Fruit fly (Drosophila melanogaster) whole organism, wandering third instar larva: ENCODE results near the gene dsh.
A peak's percentile ranks its signal among the peaks of the same experiment; 100 is the strongest.

Source experiments
- CrebA ChIP-seq: fragments of 200-800 bp; sonication (Bioruptor generic); optimal IDR thresholded peaks from 2 replicates; lab custom pipeline; 2016; ENCODE audit warnings: missing biosample characterization, mild to moderate bottlenecking, missing genetic modification characterization, borderline replicate concordance
- Hr78 ChIP-seq: fragments of >200 bp; optimal IDR thresholded peaks from 2 replicates; lab custom pipeline; 2017; ENCODE audit warnings: missing biosample characterization, missing genetic modification characterization
- Myc ChIP-seq: fragments of >200 bp; optimal IDR thresholded peaks from 2 replicates; lab custom pipeline; 2017
- br ChIP-seq: fragments of 200-800 bp; sonication (Bioruptor generic); optimal IDR thresholded peaks from 2 replicates; lab custom pipeline; 2016; ENCODE audit warnings: missing biosample characterization, missing genetic modification characterization
- psq ChIP-seq: fragments of 200-800 bp; sonication (Bioruptor generic); optimal IDR thresholded peaks from 3 replicates; lab custom pipeline; 2017; ENCODE audit warnings: missing biosample characterization, mild to moderate bottlenecking, missing genetic modification characterization, moderate library complexity
- usp ChIP-seq: fragments of >200 bp; optimal IDR thresholded peaks from 2 replicates; lab custom pipeline; 2017; ENCODE audit warnings: missing biosample characterization, missing genetic modification characterization
- woc ChIP-seq: sonication (Bioruptor generic); optimal IDR thresholded peaks from 2 replicates; lab custom pipeline; 2016; ENCODE audit warnings: missing biosample characterization, mild to moderate bottlenecking, missing genetic modification characterization

DNA sequence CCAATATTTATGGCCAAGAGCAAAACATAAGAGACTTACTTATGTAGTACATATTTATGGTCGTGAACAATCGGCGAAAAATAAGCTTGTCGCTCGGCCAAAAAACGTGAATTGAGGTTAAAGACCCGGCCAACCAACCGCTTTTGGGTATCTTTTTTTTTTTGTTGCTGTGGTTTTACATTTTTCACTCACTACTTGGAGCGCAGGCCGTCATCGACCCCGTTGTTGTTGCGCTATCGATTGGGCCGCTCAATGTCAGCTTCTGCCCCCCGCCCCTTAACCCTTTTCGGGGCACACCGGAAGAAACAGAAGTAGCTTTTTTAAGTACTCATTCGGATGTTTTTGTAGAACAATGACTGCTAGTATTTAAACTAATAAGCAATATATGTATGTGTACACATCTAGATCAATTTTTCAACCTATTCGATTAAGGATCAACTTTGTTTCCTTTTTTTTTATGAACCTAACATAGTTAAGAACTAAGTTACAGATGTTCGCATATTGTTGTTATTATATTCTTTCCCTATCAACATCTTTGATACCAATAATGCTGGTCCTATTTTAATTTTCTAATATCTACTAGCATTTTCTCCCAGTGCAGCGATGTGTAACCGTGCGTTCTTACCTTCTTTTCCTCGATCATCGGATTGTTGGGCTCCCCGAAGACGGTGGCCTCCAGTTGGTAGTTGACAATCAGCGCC, 17.5 kb upstream of the dsh start:
- TF ChIP-seq CrebA (GFP tag; lab: Kevin White, UChicago), result no peak
- TF ChIP-seq psq (GFP tag; lab: Kevin White, UChicago), result peak; percentile 48
- no peak for TF ChIP-seq Myc
- no peak for TF ChIP-seq usp (GFP tag; lab: Kevin White, UChicago)
- no peak for TF ChIP-seq Hr78 (GFP tag; lab: Kevin White, UChicago)
- peak; percentile 54 for TF ChIP-seq woc (GFP tag; lab: Kevin White, UChicago)
- TF ChIP-seq br (GFP tag; lab: Kevin White, UChicago), result peak; percentile 55
